Worm (Caenorhabditis elegans) whole organism, L4 larva: ENCODE measurements around the gene flh-3.

Experiments used
- ceh-62 ChIP-seq: sonication (generic microtip); optimal IDR thresholded peaks from 2 replicates; lab custom pipeline; 2017; ENCODE audit warnings: missing biosample characterization, missing genetic modification characterization
- ceh-82 ChIP-seq: sonication (generic microtip); optimal IDR thresholded peaks from 2 replicates; lab custom pipeline; 2017; ENCODE audit warnings: missing biosample characterization, missing genetic modification characterization
- ces-1 ChIP-seq: fragments of 150-350 bp; sonication (generic microtip); optimal IDR thresholded peaks from 4 replicates; lab custom pipeline; 2014; ENCODE audit warnings: missing biosample characterization, missing genetic modification reagents, missing genetic modification characterization
- dmd-9 ChIP-seq: fragments of 200-800 bp; sonication (Bioruptor generic); IDR thresholded peaks from 2 replicates; pipeline ENCODE4 v1.3.6; 2022; ENCODE audit warnings: missing genetic modification reagents, missing genetic modification characterization, missing compliant biosample characterization
- egl-27 ChIP-seq: sonication (generic microtip); optimal IDR thresholded peaks from 3 replicates; lab custom pipeline; 2017; ENCODE audit warnings: missing biosample characterization, missing genetic modification reagents, missing genetic modification characterization
- fkh-10 ChIP-seq: fragments of 150-350 bp; optimal IDR thresholded peaks from 2 replicates; lab custom pipeline; 2014; ENCODE audit warnings: missing biosample characterization, missing genetic modification reagents, missing genetic modification characterization
- fos-1 ChIP-seq: fragments of 150-350 bp; optimal IDR thresholded peaks from 2 replicates; lab custom pipeline; 2014; ENCODE audit warnings: missing biosample characterization, missing genetic modification characterization
- hlh-11 ChIP-seq: fragments of 200-800 bp; sonication (Bioruptor generic); optimal IDR thresholded peaks from 2 replicates; lab custom pipeline; 2018; ENCODE audit warnings: mild to moderate bottlenecking, missing genetic modification characterization, missing compliant biosample characterization
- hlh-30 ChIP-seq: sonication (generic microtip); optimal IDR thresholded peaks from 2 replicates; lab custom pipeline; 2017; ENCODE audit warnings: antibody characterized with exemption, mild to moderate bottlenecking, missing genetic modification characterization, missing compliant biosample characterization; ENCODE audit not compliant: insufficient read depth
- hmg-1.1 ChIP-seq: fragments of 200-800 bp; sonication (Bioruptor generic); IDR thresholded peaks from 2 replicates; pipeline ENCODE4 v1.3.6; 2022; ENCODE audit warnings: missing genetic modification reagents, missing genetic modification characterization, missing compliant biosample characterization
- lin-15B ChIP-seq: fragments of 150-350 bp; sonication (generic microtip); optimal IDR thresholded peaks from 3 replicates; lab custom pipeline; 2014; ENCODE audit warnings: missing biosample characterization, missing genetic modification characterization
- nhr-25 ChIP-seq: sonication (generic microtip); optimal IDR thresholded peaks from 2 replicates; lab custom pipeline; 2017; ENCODE audit warnings: missing genetic modification characterization, mild to moderate bottlenecking, missing compliant biosample characterization, antibody characterized with exemption, moderate library complexity, borderline replicate concordance; ENCODE audit not compliant: insufficient read depth
- spr-1 ChIP-seq: sonication (generic microtip); optimal IDR thresholded peaks from 2 replicates; lab custom pipeline; 2016; ENCODE audit warnings: mild to moderate bottlenecking, missing genetic modification characterization, missing compliant biosample characterization
- unc-39 ChIP-seq: sonication (generic microtip); optimal IDR thresholded peaks from 2 replicates; lab custom pipeline; 2017; ENCODE audit warnings: missing biosample characterization, missing genetic modification characterization

DNA sequence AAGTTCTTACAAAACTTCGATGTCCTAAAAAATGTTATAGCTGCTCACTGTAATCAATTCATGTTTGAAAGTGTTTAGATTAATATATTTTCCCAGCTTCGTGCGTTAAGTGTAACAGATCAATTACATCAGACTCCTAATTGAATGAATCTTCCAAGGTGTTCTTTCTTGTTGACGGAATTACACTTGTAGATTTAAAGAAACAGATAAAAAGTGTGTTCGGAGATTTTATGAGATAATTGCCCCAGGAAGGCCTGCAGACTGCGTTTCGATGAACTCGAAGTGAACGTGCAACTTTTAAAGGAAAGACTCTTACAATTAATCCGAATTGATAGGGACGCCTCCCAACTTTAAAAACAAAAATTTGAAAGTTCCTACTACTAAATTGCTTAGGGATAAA, 19.7 kb downstream of the flh-3 start:
- TF ChIP-seq lin-15B (tag; lab: Kevin White, UChicago) (no peak), hmg-1.1 (GFP tag; lab: Robert Waterston, UW) (no peak), spr-1 (tag; lab: Kevin White, UChicago) (no peak), egl-27 (no peak), dmd-9 (GFP tag; lab: Robert Waterston, UW) (no peak), fkh-10 (no peak), fos-1 (tag; lab: Kevin White, UChicago) (no peak), ces-1 (GFP tag; lab: Kevin White, UChicago) (no peak), hlh-30 (tag; lab: Kevin White, UChicago) (no peak), hlh-11 (no peak), ceh-62 (no peak), ceh-82 (tag; lab: Kevin White, UChicago) (no peak), nhr-25 (tag; lab: Kevin White, UChicago) (no peak), unc-39 (tag; lab: Kevin White, UChicago) (no peak)
